Fruit fly (Drosophila melanogaster) whole organism, embryonic: ENCODE data around the gene CG33927.

ENCODE experiments used
- ATbp ChIP-seq: fragments of 200-800 bp; sonication (Bioruptor generic); optimal IDR thresholded peaks from 2 replicates; lab custom pipeline; 2017; ENCODE audit warnings: missing biosample characterization, mild to moderate bottlenecking, missing genetic modification characterization, missing genetic modification reagents
- CG10431 ChIP-seq: fragments of 200-800 bp; sonication (Bioruptor generic); optimal IDR thresholded peaks from 3 replicates; lab custom pipeline; 2018; ENCODE audit warnings: missing biosample characterization, mild to moderate bottlenecking, missing genetic modification characterization
- CG12071 ChIP-seq: fragments of 200-800 bp; sonication (Bioruptor generic); optimal IDR thresholded peaks from 3 replicates; lab custom pipeline; 2018; ENCODE audit warnings: missing biosample characterization, mild to moderate bottlenecking, missing genetic modification characterization
- CG13123 ChIP-seq: fragments of 200-800 bp; sonication (Bioruptor generic); optimal IDR thresholded peaks from 2 replicates; lab custom pipeline; 2016; ENCODE audit warnings: missing biosample characterization, missing genetic modification characterization
- CG15601 ChIP-seq: fragments of 200-800 bp; sonication (Bioruptor generic); optimal IDR thresholded peaks from 3 replicates; lab custom pipeline; 2019; ENCODE audit warnings: missing biosample characterization, mild to moderate bottlenecking, missing genetic modification characterization, moderate library complexity
- CG17186 ChIP-seq: fragments of 200-800 bp; sonication (Bioruptor generic); optimal IDR thresholded peaks from 3 replicates; lab custom pipeline; 2017; ENCODE audit warnings: missing biosample characterization, missing genetic modification reagents, missing genetic modification characterization
- CG17361 ChIP-seq: fragments of 200-800 bp; sonication (Bioruptor generic); IDR thresholded peaks from 3 replicates; pipeline ENCODE4 v1.3.6; 2022; ENCODE audit warnings: missing biosample characterization, missing genetic modification characterization
- CG17802 ChIP-seq: fragments of 200-800 bp; sonication (Bioruptor generic); optimal IDR thresholded peaks from 2 replicates; lab custom pipeline; 2018; ENCODE audit warnings: missing biosample characterization, mild to moderate bottlenecking, missing genetic modification characterization, moderate library complexity
- CG18764 ChIP-seq: fragments of 200-800 bp; sonication (Bioruptor generic); optimal IDR thresholded peaks from 3 replicates; lab custom pipeline; 2016; ENCODE audit warnings: missing biosample characterization, missing genetic modification characterization
- CG2202 ChIP-seq: fragments of 200-800 bp; sonication (Bioruptor generic); optimal IDR thresholded peaks from 2 replicates; lab custom pipeline; 2018; ENCODE audit warnings: missing biosample characterization, mild to moderate bottlenecking, missing genetic modification characterization
- CG2712 ChIP-seq: fragments of 200-800 bp; optimal IDR thresholded peaks from 3 replicates; lab custom pipeline; 2019; ENCODE audit warnings: missing biosample characterization, mild to moderate bottlenecking, missing genetic modification characterization, moderate library complexity
- CG2875 ChIP-seq: fragments of 200-800 bp; sonication (Bioruptor generic); optimal IDR thresholded peaks from 2 replicates; lab custom pipeline; 2017; ENCODE audit warnings: missing biosample characterization, mild to moderate bottlenecking, missing genetic modification characterization, missing genetic modification reagents
- CG30020 ChIP-seq: fragments of 200-800 bp; optimal IDR thresholded peaks from 2 replicates; lab custom pipeline; 2019; ENCODE audit warnings: missing biosample characterization, mild to moderate bottlenecking, missing genetic modification characterization, moderate library complexity
- CG30403 ChIP-seq: fragments of 200-800 bp; sonication (Bioruptor generic); optimal IDR thresholded peaks from 3 replicates; lab custom pipeline; 2016; ENCODE audit warnings: missing biosample characterization, missing genetic modification characterization
- CG4820 ChIP-seq: fragments of 200-800 bp; sonication (Bioruptor generic); optimal IDR thresholded peaks from 3 replicates; lab custom pipeline; 2016; ENCODE audit warnings: missing biosample characterization, missing genetic modification characterization
- CG8089 ChIP-seq: fragments of 200-800 bp; sonication (Bioruptor generic); optimal IDR thresholded peaks from 3 replicates; lab custom pipeline; 2016; ENCODE audit warnings: missing biosample characterization, missing genetic modification characterization
- CG9215 ChIP-seq: fragments of 200-800 bp; sonication (Bioruptor generic); IDR thresholded peaks from 2 replicates; pipeline ENCODE4 v1.3.6; 2022; ENCODE audit warnings: missing biosample characterization, missing genetic modification characterization
- CkIIα-i1 ChIP-seq: fragments of 200-800 bp; sonication (Bioruptor generic); IDR thresholded peaks from 2 replicates; pipeline ENCODE4 v1.3.6; 2022; ENCODE audit warnings: missing biosample characterization, missing genetic modification characterization
- D19A ChIP-seq: fragments of 200-800 bp; optimal IDR thresholded peaks from 3 replicates; lab custom pipeline; 2019; ENCODE audit warnings: missing biosample characterization, mild to moderate bottlenecking, missing genetic modification characterization, moderate library complexity
- Dad ChIP-seq: fragments of 200-800 bp; sonication (Bioruptor generic); optimal IDR thresholded peaks from 3 replicates; lab custom pipeline; 2016; ENCODE audit warnings: missing biosample characterization, missing genetic modification characterization
- Dip3 ChIP-seq: fragments of 200-800 bp; sonication (Bioruptor generic); optimal IDR thresholded peaks from 3 replicates; lab custom pipeline; 2016; ENCODE audit warnings: missing biosample characterization, missing genetic modification characterization
- E2f1 ChIP-seq: fragments of 200-800 bp; sonication (Bioruptor generic); IDR thresholded peaks from 2 replicates; pipeline ENCODE4 v1.3.6; 2022; ENCODE audit warnings: missing biosample characterization, missing genetic modification characterization
- Fer3 ChIP-seq: fragments of 200-800 bp; sonication (Bioruptor generic); optimal IDR thresholded peaks from 2 replicates; lab custom pipeline; 2018; ENCODE audit warnings: missing biosample characterization, mild to moderate bottlenecking, missing genetic modification characterization, moderate library complexity
- GATAe ChIP-seq: fragments of 200-800 bp; sonication (Bioruptor generic); conservative IDR thresholded peaks from 2 replicates; pipeline ENCODE4 v1.3.6; 2022; ENCODE audit warnings: missing biosample characterization, missing genetic modification characterization
- Hr3 ChIP-seq: fragments of 200-800 bp; sonication (Bioruptor generic); optimal IDR thresholded peaks from 3 replicates; lab custom pipeline; 2016; ENCODE audit warnings: missing biosample characterization, missing genetic modification characterization
- Jarid2 ChIP-seq: fragments of 200-800 bp; sonication (Bioruptor generic); optimal IDR thresholded peaks from 3 replicates; lab custom pipeline; 2017; ENCODE audit warnings: mild to moderate bottlenecking, missing biosample characterization, missing genetic modification reagents, missing genetic modification characterization
- Med ChIP-seq: fragments of 200-800 bp; sonication (Bioruptor generic); peaks from one replicate; lab custom pipeline; 2016; ENCODE audit warnings: missing biosample characterization, missing genetic modification characterization, mild to moderate bottlenecking, inconsistent platforms, moderate library complexity
- Mes4 ChIP-seq: fragments of 200-800 bp; sonication (Bioruptor generic); optimal IDR thresholded peaks from 2 replicates; lab custom pipeline; 2016; ENCODE audit warnings: missing biosample characterization, missing genetic modification characterization
- NC2β ChIP-seq: fragments of 200-800 bp; sonication (Bioruptor generic); optimal IDR thresholded peaks from 2 replicates; lab custom pipeline; 2016; ENCODE audit warnings: missing biosample characterization, missing genetic modification characterization
- Nf-YB ChIP-seq: fragments of 200-800 bp; sonication (Bioruptor generic); optimal IDR thresholded peaks from 3 replicates; lab custom pipeline; 2019; ENCODE audit warnings: missing biosample characterization, mild to moderate bottlenecking, missing genetic modification characterization, moderate library complexity
- PHDP ChIP-seq: fragments of 200-800 bp; sonication (Bioruptor generic); optimal IDR thresholded peaks from 3 replicates; lab custom pipeline; 2018; ENCODE audit warnings: missing biosample characterization, mild to moderate bottlenecking, missing genetic modification characterization, moderate library complexity
- Xbp1 ChIP-seq: fragments of 200-800 bp; sonication (Bioruptor generic); optimal IDR thresholded peaks from 3 replicates; lab custom pipeline; 2016; ENCODE audit warnings: missing biosample characterization, mild to moderate bottlenecking, missing genetic modification characterization
- crc ChIP-seq: fragments of 200-800 bp; sonication (Bioruptor generic); optimal IDR thresholded peaks from 2 replicates; lab custom pipeline; 2016; ENCODE audit warnings: missing biosample characterization, missing genetic modification characterization
- dimm ChIP-seq: fragments of 200-800 bp; sonication (Bioruptor generic); IDR thresholded peaks from 2 replicates; pipeline ENCODE4 v1.3.6; 2022; ENCODE audit warnings: missing biosample characterization, missing genetic modification characterization
- dm ChIP-seq: fragments of 200-800 bp; sonication (Bioruptor generic); optimal IDR thresholded peaks from 3 replicates; lab custom pipeline; 2016; ENCODE audit warnings: missing biosample characterization, missing genetic modification characterization
- eve ChIP-seq, 2 experiments: fragments of >200 bp; optimal IDR thresholded peaks; 2 replicates each; lab custom pipeline; 2017; ENCODE audit warnings: missing biosample characterization in 2 of 2, missing genetic modification characterization in 2 of 2
- fu2 ChIP-seq: fragments of 200-800 bp; sonication (Bioruptor generic); optimal IDR thresholded peaks from 2 replicates; lab custom pipeline; 2016; ENCODE audit warnings: missing biosample characterization, missing genetic modification characterization
- inv ChIP-seq: fragments of 200-800 bp; sonication (Bioruptor generic); IDR thresholded peaks from 2 replicates; pipeline ENCODE4 v1.3.6; 2022; ENCODE audit warnings: missing biosample characterization, missing genetic modification characterization; ENCODE audit not compliant: partially characterized antibody
- jing ChIP-seq: fragments of 200-800 bp; sonication (Bioruptor generic); optimal IDR thresholded peaks from 2 replicates; lab custom pipeline; 2018; ENCODE audit warnings: missing biosample characterization, mild to moderate bottlenecking, missing genetic modification characterization
- jumu ChIP-seq: fragments of 200-800 bp; sonication (Bioruptor generic); optimal IDR thresholded peaks from 3 replicates; lab custom pipeline; 2016; ENCODE audit warnings: missing biosample characterization, missing genetic modification characterization
- mam ChIP-seq: fragments of 200-800 bp; sonication (Bioruptor generic); optimal IDR thresholded peaks from 3 replicates; lab custom pipeline; 2016; ENCODE audit warnings: missing biosample characterization, missing genetic modification characterization
- org-1 ChIP-seq: fragments of 200-800 bp; sonication (Bioruptor generic); optimal IDR thresholded peaks from 2 replicates; lab custom pipeline; 2017; ENCODE audit warnings: missing biosample characterization, missing genetic modification characterization
- pan ChIP-seq, 4 experiments: fragments of >200 bp in 3 of 4; fragments of 200-800 bp in 1 of 4; sonication (Bioruptor generic) in 1 of 4; optimal IDR thresholded peaks in 3 of 4; IDR thresholded peaks in 1 of 4; 2 replicates each; pipeline versions ENCODE4 v1.3.6 to Lab custom; 2017 to 2022; ENCODE audit warnings: missing biosample characterization in 2 of 4, missing genetic modification characterization in 2 of 4, mixed read lengths in 1 of 4
- pb ChIP-seq: fragments of 200-800 bp; sonication (Bioruptor generic); optimal IDR thresholded peaks from 3 replicates; lab custom pipeline; 2016; ENCODE audit warnings: missing biosample characterization, missing genetic modification characterization
- tin ChIP-seq: fragments of 200-800 bp; sonication (Bioruptor generic); optimal IDR thresholded peaks from 3 replicates; lab custom pipeline; 2016; ENCODE audit warnings: missing biosample characterization, missing genetic modification characterization
- trh ChIP-seq: fragments of 200-800 bp; sonication (Bioruptor generic); optimal IDR thresholded peaks from 2 replicates; lab custom pipeline; 2016; ENCODE audit warnings: missing biosample characterization, missing genetic modification characterization
- twi ChIP-seq: fragments of 200-800 bp; optimal IDR thresholded peaks from 2 replicates; lab custom pipeline; 2019; ENCODE audit warnings: missing biosample characterization, mild to moderate bottlenecking, missing genetic modification characterization, moderate library complexity
- vfl ChIP-seq: fragments of 200-800 bp; sonication (Bioruptor generic); optimal IDR thresholded peaks from 2 replicates; lab custom pipeline; 2016; ENCODE audit warnings: missing biosample characterization, missing genetic modification characterization
- wor ChIP-seq: fragments of 200-800 bp; sonication (Bioruptor generic); IDR thresholded peaks from 2 replicates; pipeline ENCODE4 v1.3.6; 2022; ENCODE audit warnings: missing biosample characterization, missing genetic modification characterization
- zen ChIP-seq: fragments of 200-800 bp; sonication (Bioruptor generic); optimal IDR thresholded peaks from 3 replicates; lab custom pipeline; 2018; ENCODE audit warnings: missing biosample characterization, mild to moderate bottlenecking, missing genetic modification characterization, moderate library complexity
- zfh1 ChIP-seq: fragments of 200-800 bp; sonication (Bioruptor generic); IDR thresholded peaks from 3 replicates; pipeline ENCODE4 v1.3.6; 2022; ENCODE audit warnings: missing biosample characterization, missing genetic modification characterization

CG33927 gene

dm6 chr3R:4664947-4665346 is 25.5 kb downstream of the CG33927 start (continued):
- TF ChIP-seq PHDP (tag; lab: Kevin White, UChicago) (peak; percentile 68), E2f1 (peak; percentile 67; the same call in 1 of the 2 replicates), wor (no peak), CkIIα-i1 (no peak), Jarid2 (GFP tag; lab: Kevin White, UChicago) (peak; percentile 80), CG18764 (peak; percentile 92), ATbp (GFP tag; lab: Kevin White, UChicago) (peak; percentile 99), dm (GFP tag; lab: Kevin White, UChicago) (no peak), CG17361 (GFP tag; lab: Robert Waterston, UW) (peak; percentile 90), CG17802 (tag; lab: Kevin White, UChicago) (peak; percentile 65), zen (peak; percentile 40), jing (GFP tag; lab: Kevin White, UChicago) (no peak), pan (optimal IDR thresholded peaks at IDR 0.05; lab: Kevin White, UChicago) (no peak), pan (GFP tag; optimal IDR thresholded peaks at IDR 0.05 in 1 of 2, IDR thresholded peaks at IDR 0.05 in 1 of 2) (peak in 1 of 2 experiments; percentile 68), Hr3 (GFP tag; lab: Kevin White, UChicago) (no peak), GATAe (no peak), zfh1 (GFP tag; lab: Robert Waterston, UW) (peak; percentile 91), CG13123 (GFP tag; lab: Kevin White, UChicago) (no peak), CG12071 (GFP tag; lab: Kevin White, UChicago) (peak; percentile 90), CG30403 (GFP tag; lab: Kevin White, UChicago) (peak; percentile 40), NC2β (GFP tag; lab: Kevin White, UChicago) (peak; percentile 92), CG17186 (GFP tag; lab: Kevin White, UChicago) (peak; percentile 70), Xbp1 (GFP tag; lab: Kevin White, UChicago) (no peak), CG2202 (tag; lab: Kevin White, UChicago) (peak; percentile 71), CG9215 (GFP tag; lab: Robert Waterston, UW) (no peak), Nf-YB (GFP tag; lab: Kevin White, UChicago) (no peak), CG10431 (GFP tag; lab: Kevin White, UChicago) (peak; percentile 38), crc (GFP tag; lab: Kevin White, UChicago) (peak; percentile 71), org-1 (peak; percentile 83), fu2 (GFP tag; lab: Kevin White, UChicago) (no peak), vfl (GFP tag; lab: Kevin White, UChicago) (peak; percentile 6), CG4820 (GFP tag; lab: Kevin White, UChicago) (peak; percentile 78), Dad (no peak), Fer3 (tag; lab: Kevin White, UChicago) (peak; percentile 75), eve (GFP tag; optimal IDR thresholded peaks at IDR 0.05; lab: Kevin White, UChicago) (peak in 1 of 2 experiments; percentile 47), trh (no peak), CG2712 (tag; lab: Kevin White, UChicago) (peak; percentile 85), D19A (tag; lab: Kevin White, UChicago) (peak; percentile 80), twi (tag; lab: Kevin White, UChicago) (no peak), Med (GFP tag; lab: Kevin White, UChicago) (peak; percentile 50), tin (peak; percentile 64), Dip3 (GFP tag; lab: Kevin White, UChicago) (no peak), pb (GFP tag; lab: Kevin White, UChicago) (peak; percentile 84), jumu (GFP tag; lab: Kevin White, UChicago) (peak; percentile 77), Mes4 (no peak), CG15601 (tag; lab: Kevin White, UChicago) (peak; percentile 48), dimm (GFP tag; lab: Robert Waterston, UW) (no peak), mam (GFP tag; lab: Kevin White, UChicago) (peak; percentile 62), CG2875 (GFP tag; lab: Kevin White, UChicago) (peak; percentile 91), CG30020 (tag; lab: Kevin White, UChicago) (peak; percentile 24), inv (no peak), CG8089 (GFP tag; lab: Kevin White, UChicago) (peak; percentile 16)
